Fruit fly (Drosophila melanogaster) whole organism, larva: ENCODE data around the gene CG10588.

Experiments used
- noc ChIP-seq: fragments of 200-800 bp; sonication (Bioruptor generic); optimal IDR thresholded peaks from 3 replicates; lab custom pipeline; 2019; ENCODE audit warnings: missing biosample characterization, mild to moderate bottlenecking, missing genetic modification characterization, moderate library complexity

CG10588 gene

dm6 chr3L:21007364-21008254 lies 50.9 kb downstream of the CG10588 start:
- no peak for TF ChIP-seq noc (tag; lab: Kevin White, UChicago)

- TF ChIP-seq noc (tag; lab: Kevin White, UChicago): no peak
Measured at dm6 chr3L:21008255-21008815, 51.6 kb downstream of the CG10588 start.

- TF ChIP-seq noc (tag; lab: Kevin White, UChicago): no peak
Measured at dm6 chr3L:21008899-21009298, 52.2 kb downstream of the CG10588 start.

DNA sequence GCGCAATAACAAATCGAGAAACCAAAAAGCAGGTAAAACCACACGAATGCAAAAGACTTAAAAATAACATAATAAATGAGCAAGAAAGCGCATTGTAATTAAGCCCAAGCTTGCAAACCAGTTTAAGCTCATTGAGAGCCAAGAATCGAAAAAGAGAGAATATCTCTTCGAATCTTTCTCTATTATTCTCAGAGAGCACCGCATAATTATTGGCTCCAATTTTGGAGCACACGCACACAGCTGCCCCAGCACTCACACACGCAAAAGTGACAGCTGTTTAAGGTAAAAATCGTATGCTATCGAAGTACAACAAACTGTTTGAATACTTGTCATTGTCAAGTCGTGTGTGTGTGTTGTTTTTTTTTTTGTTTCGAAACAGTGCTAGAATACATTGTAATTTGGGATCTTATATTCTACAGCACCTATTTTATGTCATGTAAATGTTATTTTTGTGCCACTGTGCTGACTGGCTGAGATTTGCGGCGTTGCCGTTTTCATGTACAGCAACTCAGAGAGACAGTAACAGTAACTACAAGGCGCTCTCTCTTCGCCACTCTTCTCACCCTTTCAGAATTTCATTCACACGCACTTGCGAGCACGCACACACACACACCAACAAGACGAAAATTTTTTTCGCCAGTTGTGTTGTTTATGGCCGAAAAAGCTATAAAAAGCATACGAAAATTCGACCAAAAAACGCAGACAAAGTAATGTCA lies 52.8 kb downstream of the CG10588 start:
- no peak for TF ChIP-seq noc (tag; lab: Kevin White, UChicago)
